Worm (Caenorhabditis elegans): ENCODE results near the gene C17C3.11.

DNA sequence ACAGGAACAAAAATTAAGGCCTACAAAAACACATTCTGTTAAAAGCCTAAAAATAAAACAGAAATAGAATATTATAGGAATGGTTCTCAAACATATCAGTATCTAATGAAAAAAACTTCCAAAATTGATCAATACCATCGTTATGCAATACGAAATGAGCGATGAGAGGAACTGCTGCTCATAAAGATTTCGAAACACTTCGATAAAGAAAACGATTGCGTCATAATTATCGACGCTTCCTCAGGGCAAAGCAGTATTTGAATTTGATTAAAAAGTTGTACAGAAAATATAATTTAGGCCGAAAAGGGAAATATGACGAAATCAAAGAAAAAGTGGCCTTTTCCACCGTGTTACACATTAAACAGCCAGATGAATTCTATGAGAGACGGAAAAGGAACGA lies 19.6 kb upstream of the C17C3.11 start:
- no peak for TF ChIP-seq unc-62 (GFP tag; optimal IDR thresholded peaks at IDR 0.05)
- TF ChIP-seq nhr-76 (tag; optimal IDR thresholded peaks at IDR 0.05), result no peak
- no peak for TF ChIP-seq nhr-77 (tag; optimal IDR thresholded peaks at IDR 0.05)
- TF ChIP-seq fkh-10 (GFP tag; optimal IDR thresholded peaks at IDR 0.05), result no peak
- TF ChIP-seq skn-1 (tag; optimal IDR thresholded peaks at IDR 0.05), result no peak
